Worm (Caenorhabditis elegans): ENCODE results near the gene trcs-2.

Gene trcs-2

DNA sequence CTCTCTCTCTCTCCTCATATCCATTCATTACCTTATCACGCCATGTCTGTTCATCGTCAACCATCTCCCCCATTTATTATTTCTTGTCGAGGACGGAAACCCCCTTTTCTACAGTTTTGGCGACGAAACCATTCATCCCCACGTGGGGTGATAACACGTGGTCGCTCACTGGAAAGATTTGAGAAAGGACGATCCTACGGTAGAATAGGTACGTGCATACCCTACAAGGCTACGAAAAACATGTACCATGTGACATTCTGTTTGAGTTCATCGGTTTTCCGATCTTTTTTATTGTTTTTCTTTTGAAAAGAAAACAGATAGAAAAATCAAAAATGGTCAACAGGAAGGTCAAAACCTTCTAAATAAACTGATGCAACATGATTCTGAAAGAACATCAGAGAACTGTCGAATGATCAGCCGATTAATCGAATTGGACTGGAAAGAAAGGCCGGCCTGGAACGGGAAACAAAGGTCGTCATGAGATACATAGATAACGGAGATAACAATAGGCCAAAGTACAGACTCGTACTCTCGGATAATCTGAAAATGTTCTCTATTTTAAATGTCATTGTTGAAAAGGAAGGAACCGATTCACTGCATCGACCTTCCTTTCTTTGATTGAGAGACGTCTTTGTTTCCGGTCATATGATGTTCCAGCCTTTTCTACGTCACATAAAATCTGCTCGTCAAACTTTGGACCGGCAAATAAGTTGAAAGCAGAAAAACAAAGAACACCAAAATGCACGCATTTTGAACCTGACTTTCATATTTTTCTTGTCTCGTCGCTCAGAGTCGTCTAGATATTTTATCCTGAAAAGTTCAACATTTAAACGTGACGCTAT lies 20.0 kb downstream of the trcs-2 start:
- TF ChIP-seq eyg-1 (tag; optimal IDR thresholded peaks at IDR 0.05): no peak
- no peak for TF ChIP-seq unc-42 (tag; optimal IDR thresholded peaks at IDR 0.05)
- no peak for TF ChIP-seq hlh-6 (tag; optimal IDR thresholded peaks at IDR 0.05)
- no peak for TF ChIP-seq ceh-14 (tag; optimal IDR thresholded peaks at IDR 0.05)
- TF ChIP-seq ceh-24 (tag; optimal IDR thresholded peaks at IDR 0.05): no peak
- no peak for TF ChIP-seq K02D7.2 (tag; optimal IDR thresholded peaks at IDR 0.05)
- no peak for TF ChIP-seq pag-3 (tag; optimal IDR thresholded peaks at IDR 0.05; ENCODE audit: borderline replicate concordance)
- TF ChIP-seq ceh-19 (GFP tag; optimal IDR thresholded peaks at IDR 0.05): no peak
- no peak for TF ChIP-seq elt-2 (tag; optimal IDR thresholded peaks at IDR 0.05)
- no peak for TF ChIP-seq zip-5 (tag; optimal IDR thresholded peaks at IDR 0.05)
- no peak for TF ChIP-seq ama-1 (optimal IDR thresholded peaks at IDR 0.05)
- TF ChIP-seq ahr-1 (tag; optimal IDR thresholded peaks at IDR 0.05): no peak
- no peak for TF ChIP-seq gmeb-2 (tag; optimal IDR thresholded peaks at IDR 0.05)

DNA sequence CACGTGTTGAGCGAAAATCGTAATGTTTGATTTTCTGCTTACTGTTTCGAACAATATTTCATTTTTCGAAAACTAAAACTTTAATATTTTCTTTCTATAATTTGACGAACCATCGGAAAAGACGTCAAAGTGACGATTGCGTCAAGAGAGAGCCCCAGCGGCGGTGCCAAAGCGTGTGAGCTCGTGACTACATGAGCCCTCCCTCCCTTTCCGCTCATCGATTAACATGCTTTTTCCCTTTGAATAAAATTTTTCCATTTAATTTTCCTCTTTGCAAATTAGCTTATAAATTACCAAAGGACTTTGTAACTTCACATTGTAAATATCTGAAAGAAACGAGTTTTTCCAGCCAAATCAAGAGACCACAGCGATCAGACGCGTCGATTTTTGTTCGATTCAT lies 20.7 kb downstream of the trcs-2 start:
- no peak for TF ChIP-seq ttx-3 (tag; optimal IDR thresholded peaks at IDR 0.05)
- peak; percentile 2 for TF ChIP-seq ceh-48 (tag; optimal IDR thresholded peaks at IDR 0.05)
- peak; percentile 40 for TF ChIP-seq unc-42 (tag; optimal IDR thresholded peaks at IDR 0.05)
- TF ChIP-seq tbx-7 (tag; optimal IDR thresholded peaks at IDR 0.05): no peak
- no peak for TF ChIP-seq elt-2 (tag; optimal IDR thresholded peaks at IDR 0.05)
- no peak for TF ChIP-seq che-1 (tag; optimal IDR thresholded peaks at IDR 0.05)
- TF ChIP-seq hlh-30 (tag; optimal IDR thresholded peaks at IDR 0.05; ENCODE audit: insufficient read depth): peak; percentile 25

DNA sequence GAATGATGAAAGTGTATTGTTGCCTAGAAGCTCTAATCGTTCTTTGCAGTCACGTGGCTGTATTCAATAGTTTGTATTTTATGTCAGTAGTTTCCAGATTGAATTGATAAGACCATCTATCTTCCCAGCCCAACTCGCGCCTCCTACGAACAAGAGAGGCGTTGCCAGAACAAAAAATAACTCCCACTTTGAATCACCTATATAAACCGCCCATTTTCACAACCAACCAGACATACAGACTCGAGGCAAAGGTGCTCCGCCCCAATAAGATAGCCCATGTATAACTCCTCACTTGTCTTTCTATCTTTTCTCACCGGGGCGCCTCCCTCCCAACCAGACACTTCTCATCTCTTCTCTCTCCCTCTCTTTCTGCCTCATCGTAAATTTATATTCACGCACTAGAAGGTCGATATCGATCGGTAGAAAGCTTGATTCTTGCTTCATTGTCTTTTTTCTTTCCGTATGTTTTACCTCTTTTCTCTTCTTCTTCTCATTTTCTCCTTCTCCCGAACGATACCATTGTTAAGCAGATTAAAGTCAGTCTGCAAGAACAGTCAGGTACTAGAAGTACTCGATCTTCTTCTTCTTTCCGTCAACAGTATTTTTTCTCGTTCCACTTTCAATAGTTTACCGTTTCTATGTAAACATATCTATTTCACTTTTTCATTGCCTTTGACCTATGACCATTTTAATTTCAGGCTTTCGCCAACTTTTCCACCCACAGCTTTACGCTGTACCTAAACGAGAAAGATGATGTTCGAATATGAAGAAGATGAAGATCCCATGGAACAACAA lies 21.3 kb downstream of the trcs-2 start, which contains the start of gene mak-1:
Gene mak-1, plus strand, starts transcription at position 693 of the 795 bp plus-strand sequence.
- TF ChIP-seq C08G9.2 (tag; optimal IDR thresholded peaks at IDR 0.05) (peak; percentile 41), rnt-1 (tag; optimal IDR thresholded peaks at IDR 0.05) (peak; percentile 4), hlh-6 (tag; optimal IDR thresholded peaks at IDR 0.05) (no peak), ceh-18 (tag; optimal IDR thresholded peaks at IDR 0.05) (peak; percentile 68), ref-2 (tag; optimal IDR thresholded peaks at IDR 0.05) (no peak), fkh-6 (tag; optimal IDR thresholded peaks at IDR 0.05) (no peak), ceh-30 (tag; optimal IDR thresholded peaks at IDR 0.05) (no peak), nfya-1 (tag; optimal IDR thresholded peaks at IDR 0.05) (peak; percentile 32)

DNA sequence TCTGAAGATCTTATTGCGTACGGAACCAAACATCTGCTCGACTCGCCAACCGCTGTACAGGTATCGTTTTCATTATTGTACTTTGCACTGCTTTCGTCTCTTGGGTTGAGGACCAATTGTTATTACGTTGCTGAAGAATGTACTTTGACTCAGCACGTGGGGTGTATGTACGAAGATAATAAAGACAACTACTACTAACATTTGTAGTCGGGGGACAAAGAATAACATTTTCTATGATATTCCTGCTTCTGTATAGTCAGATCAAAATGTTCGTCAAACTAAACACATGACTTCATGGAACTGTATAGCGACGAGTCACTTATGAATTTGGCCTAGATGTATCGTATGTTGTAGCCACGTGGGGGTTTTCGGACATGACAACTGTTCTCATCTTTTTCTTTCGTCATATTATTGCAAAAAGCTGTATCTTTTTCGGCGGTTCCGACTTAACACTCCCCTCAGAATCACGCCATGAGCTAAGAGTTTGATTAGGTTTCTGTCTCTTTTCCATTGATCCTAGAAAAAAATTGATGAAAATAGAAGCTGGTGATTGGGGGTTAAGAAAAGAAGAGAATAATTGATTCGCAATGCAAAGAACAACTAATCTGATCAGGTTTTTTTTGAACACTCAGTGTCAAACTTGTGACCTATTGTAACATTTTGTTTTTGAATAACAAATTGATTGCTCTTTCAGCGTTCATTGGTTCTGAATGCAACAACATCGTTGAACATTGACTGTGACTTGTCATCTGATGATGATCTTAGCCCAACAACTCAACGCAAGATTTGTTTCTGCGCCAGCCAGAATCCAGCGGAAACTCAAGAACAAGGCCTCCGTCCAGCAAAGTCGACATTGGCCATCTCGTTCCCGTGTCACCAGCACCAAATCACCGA lies 22.5 kb downstream of the trcs-2 start:
- TF ChIP-seq ceh-31 (tag; optimal IDR thresholded peaks at IDR 0.05) (no peak), ets-4 (tag; optimal IDR thresholded peaks at IDR 0.05) (no peak), ceh-9 (tag; optimal IDR thresholded peaks at IDR 0.05) (no peak), K09A11.1 (tag; optimal IDR thresholded peaks at IDR 0.05; ENCODE audit: insufficient read depth) (no peak), zip-5 (tag; optimal IDR thresholded peaks at IDR 0.05) (no peak), ttx-3 (tag; optimal IDR thresholded peaks at IDR 0.05) (no peak), tbx-2 (tag; optimal IDR thresholded peaks at IDR 0.05) (no peak), ztf-16 (tag; optimal IDR thresholded peaks at IDR 0.05) (no peak), ceh-18 (tag; optimal IDR thresholded peaks at IDR 0.05) (no peak), F13H6.1 (tag; optimal IDR thresholded peaks at IDR 0.05) (no peak), nhr-11 (tag; optimal IDR thresholded peaks at IDR 0.05) (no peak)

Measured in whole organism, late embryonic.